Fruit fly (Drosophila melanogaster) whole organism, embryonic: ENCODE results near the gene Cpr97Ea.

Source experiments
- CG10267 ChIP-seq: fragments of 200-800 bp; sonication (Bioruptor generic); optimal IDR thresholded peaks from 2 replicates; lab custom pipeline; 2018; ENCODE audit warnings: missing biosample characterization, mild to moderate bottlenecking, missing genetic modification characterization, moderate library complexity
- CG11723 ChIP-seq: fragments of 200-800 bp; sonication (Bioruptor generic); optimal IDR thresholded peaks from 2 replicates; lab custom pipeline; 2017; ENCODE audit warnings: missing biosample characterization, mild to moderate bottlenecking, missing genetic modification characterization
- CG12104 ChIP-seq: fragments of 200-800 bp; sonication (Bioruptor generic); optimal IDR thresholded peaks from 3 replicates; lab custom pipeline; 2016; ENCODE audit warnings: missing biosample characterization, missing genetic modification characterization
- CG15601 ChIP-seq: fragments of 200-800 bp; sonication (Bioruptor generic); optimal IDR thresholded peaks from 3 replicates; lab custom pipeline; 2019; ENCODE audit warnings: missing biosample characterization, mild to moderate bottlenecking, missing genetic modification characterization, moderate library complexity
- CG17802 ChIP-seq: fragments of 200-800 bp; sonication (Bioruptor generic); optimal IDR thresholded peaks from 2 replicates; lab custom pipeline; 2018; ENCODE audit warnings: missing biosample characterization, mild to moderate bottlenecking, missing genetic modification characterization, moderate library complexity
- CG18011 ChIP-seq: fragments of 200-800 bp; sonication (Bioruptor generic); optimal IDR thresholded peaks from 2 replicates; lab custom pipeline; 2017; ENCODE audit warnings: missing biosample characterization, missing genetic modification characterization, mild to moderate bottlenecking, moderate library complexity, missing genotype
- CG2120 ChIP-seq: fragments of 200-800 bp; sonication (Bioruptor generic); optimal IDR thresholded peaks from 3 replicates; lab custom pipeline; 2016; ENCODE audit warnings: missing biosample characterization, missing genetic modification characterization
- CG2678 ChIP-seq: fragments of 200-800 bp; sonication (Bioruptor generic); optimal IDR thresholded peaks from 3 replicates; lab custom pipeline; 2019; ENCODE audit warnings: missing biosample characterization, mild to moderate bottlenecking, missing genetic modification characterization, moderate library complexity
- CG2712 ChIP-seq: fragments of 200-800 bp; optimal IDR thresholded peaks from 3 replicates; lab custom pipeline; 2019; ENCODE audit warnings: missing biosample characterization, mild to moderate bottlenecking, missing genetic modification characterization, moderate library complexity
- CG31224 ChIP-seq: fragments of 200-800 bp; sonication (Bioruptor generic); IDR thresholded peaks from 2 replicates; pipeline ENCODE4 v1.3.6; 2022; ENCODE audit warnings: missing biosample characterization, missing genetic modification characterization
- CG7745 ChIP-seq: fragments of 200-800 bp; sonication (Bioruptor generic); optimal IDR thresholded peaks from 2 replicates; lab custom pipeline; 2018; ENCODE audit warnings: missing biosample characterization, mild to moderate bottlenecking, missing genetic modification characterization, moderate library complexity
- CG8359 ChIP-seq: fragments of 200-800 bp; sonication (Bioruptor generic); optimal IDR thresholded peaks from 2 replicates; lab custom pipeline; 2017; ENCODE audit warnings: missing biosample characterization, mild to moderate bottlenecking, missing genetic modification characterization, borderline replicate concordance
- CG9609 ChIP-seq: fragments of 200-800 bp; sonication (Bioruptor generic); optimal IDR thresholded peaks from 3 replicates; lab custom pipeline; 2016; ENCODE audit warnings: missing biosample characterization, missing genetic modification characterization
- CG9876 ChIP-seq: fragments of 200-800 bp; sonication (Bioruptor generic); optimal IDR thresholded peaks from 2 replicates; lab custom pipeline; 2016; ENCODE audit warnings: missing biosample characterization, missing genetic modification characterization
- Camta ChIP-seq: fragments of 200-800 bp; sonication (Bioruptor generic); optimal IDR thresholded peaks from 2 replicates; lab custom pipeline; 2016; ENCODE audit warnings: missing biosample characterization, missing genetic modification characterization
- CrebB ChIP-seq: fragments of 200-800 bp; sonication (Bioruptor generic); optimal IDR thresholded peaks from 3 replicates; lab custom pipeline; 2018; ENCODE audit warnings: missing biosample characterization, mild to moderate bottlenecking, missing genetic modification characterization
- Eip74EF ChIP-seq, 2 experiments: fragments of 200-800 bp in 1 of 2; fragments of >200 bp in 1 of 2; sonication (Bioruptor generic) in 1 of 2; optimal IDR thresholded peaks; 2 replicates each; lab custom pipeline; 2017 to 2019; ENCODE audit warnings: missing biosample characterization in 2 of 2, missing genetic modification characterization in 2 of 2, mild to moderate bottlenecking in 1 of 2, moderate library complexity in 1 of 2
- Hr78 ChIP-seq, 2 experiments: fragments of 200-800 bp in 1 of 2; fragments of >200 bp in 1 of 2; sonication (Bioruptor generic) in 1 of 2; optimal IDR thresholded peaks; 2 replicates each; lab custom pipeline; 2017 to 2019; ENCODE audit warnings: missing biosample characterization in 2 of 2, missing genetic modification characterization in 2 of 2, mild to moderate bottlenecking in 1 of 2, moderate library complexity in 1 of 2
- Med ChIP-seq: fragments of 200-800 bp; sonication (Bioruptor generic); peaks from one replicate; lab custom pipeline; 2016; ENCODE audit warnings: missing biosample characterization, missing genetic modification characterization, mild to moderate bottlenecking, inconsistent platforms, moderate library complexity
- NK7.1 ChIP-seq: fragments of 200-800 bp; sonication (Bioruptor generic); optimal IDR thresholded peaks from 3 replicates; lab custom pipeline; 2016; ENCODE audit warnings: missing biosample characterization, missing genetic modification characterization
- Nf-YB ChIP-seq: fragments of 200-800 bp; sonication (Bioruptor generic); optimal IDR thresholded peaks from 3 replicates; lab custom pipeline; 2019; ENCODE audit warnings: missing biosample characterization, mild to moderate bottlenecking, missing genetic modification characterization, moderate library complexity
- NfI ChIP-seq: fragments of 200-800 bp; sonication (Bioruptor generic); optimal IDR thresholded peaks from 3 replicates; lab custom pipeline; 2018; ENCODE audit warnings: missing biosample characterization, mild to moderate bottlenecking, missing genetic modification characterization, moderate library complexity
- Rx ChIP-seq: fragments of 200-800 bp; sonication (Bioruptor generic); IDR thresholded peaks from 2 replicates; pipeline ENCODE4 v1.3.6; 2022; ENCODE audit warnings: missing biosample characterization, missing genetic modification characterization
- Side ChIP-seq: fragments of 200-800 bp; sonication (Bioruptor generic); optimal IDR thresholded peaks from 2 replicates; lab custom pipeline; 2016; ENCODE audit warnings: missing biosample characterization, missing genetic modification characterization
- Spps ChIP-seq: fragments of 200-800 bp; sonication (Bioruptor generic); optimal IDR thresholded peaks from 2 replicates; lab custom pipeline; 2018; ENCODE audit warnings: missing biosample characterization, mild to moderate bottlenecking, missing genetic modification characterization
- Sry-δ ChIP-seq: fragments of 200-800 bp; sonication (Bioruptor generic); optimal IDR thresholded peaks from 2 replicates; lab custom pipeline; 2016; ENCODE audit warnings: missing biosample characterization, missing genetic modification characterization
- ac ChIP-seq: fragments of 200-800 bp; sonication (Bioruptor generic); optimal IDR thresholded peaks from 3 replicates; lab custom pipeline; 2017; ENCODE audit warnings: missing biosample characterization, mild to moderate bottlenecking, missing genetic modification characterization
- ato ChIP-seq: fragments of 200-800 bp; sonication (Bioruptor generic); IDR thresholded peaks from 2 replicates; pipeline ENCODE4 v1.3.6; 2022; ENCODE audit warnings: missing biosample characterization, missing genetic modification characterization; ENCODE audit not compliant: partially characterized antibody
- bab2 ChIP-seq: fragments of 200-800 bp; sonication (Bioruptor generic); optimal IDR thresholded peaks from 2 replicates; lab custom pipeline; 2016; ENCODE audit warnings: missing biosample characterization, missing genetic modification characterization
- corto ChIP-seq: fragments of 200-800 bp; sonication (Bioruptor generic); optimal IDR thresholded peaks from 2 replicates; lab custom pipeline; 2016; ENCODE audit warnings: missing biosample characterization, mild to moderate bottlenecking, missing genetic modification characterization, moderate library complexity
- ewg ChIP-seq: fragments of 200-800 bp; sonication (Bioruptor generic); optimal IDR thresholded peaks from 3 replicates; lab custom pipeline; 2017; ENCODE audit warnings: mild to moderate bottlenecking, missing biosample characterization, missing genetic modification reagents, missing genetic modification characterization
- gro ChIP-seq: fragments of 200-800 bp; sonication (Bioruptor generic); optimal IDR thresholded peaks from 2 replicates; lab custom pipeline; 2016; ENCODE audit warnings: missing biosample characterization, missing genetic modification characterization
- hkb ChIP-seq, 2 experiments: fragments of 200-800 bp in 1 of 2; fragments of >200 bp in 1 of 2; sonication (Bioruptor generic) in 1 of 2; IDR thresholded peaks in 1 of 2; optimal IDR thresholded peaks in 1 of 2; 2 replicates each; pipeline versions ENCODE4 v1.3.6 to Lab custom; 2017 to 2022; ENCODE audit warnings: missing biosample characterization in 1 of 2, missing genetic modification characterization in 1 of 2
- ken ChIP-seq: fragments of 200-800 bp; sonication (Bioruptor generic); IDR thresholded peaks from 3 replicates; pipeline ENCODE4 v1.3.6; 2022; ENCODE audit warnings: missing biosample characterization, missing genetic modification characterization
- knrl ChIP-seq: fragments of 200-800 bp; sonication (Bioruptor generic); IDR thresholded peaks from 3 replicates; pipeline ENCODE4 v1.3.6; 2022; ENCODE audit warnings: missing biosample characterization, missing genetic modification characterization; ENCODE audit not compliant: partially characterized antibody
- mld ChIP-seq: fragments of 200-800 bp; sonication (Bioruptor generic); IDR thresholded peaks from 3 replicates; pipeline ENCODE4 v1.3.6; 2022; ENCODE audit warnings: missing biosample characterization, missing genetic modification characterization; ENCODE audit not compliant: partially characterized antibody
- nom ChIP-seq: fragments of 200-800 bp; sonication (Bioruptor generic); optimal IDR thresholded peaks from 2 replicates; lab custom pipeline; 2017; ENCODE audit warnings: missing biosample characterization, missing genetic modification characterization, mild to moderate bottlenecking, moderate library complexity, missing genetic modification reagents
- oc ChIP-seq: fragments of 200-800 bp; sonication (Bioruptor generic); optimal IDR thresholded peaks from 2 replicates; lab custom pipeline; 2018; ENCODE audit warnings: missing biosample characterization, mild to moderate bottlenecking, missing genetic modification characterization, moderate library complexity
- phol ChIP-seq: fragments of 200-800 bp; sonication (Bioruptor generic); optimal IDR thresholded peaks from 3 replicates; lab custom pipeline; 2018; ENCODE audit warnings: missing biosample characterization, mild to moderate bottlenecking, missing genetic modification characterization, moderate library complexity
- pita ChIP-seq: fragments of 200-800 bp; sonication (Bioruptor generic); optimal IDR thresholded peaks from 2 replicates; lab custom pipeline; 2017; ENCODE audit warnings: missing biosample characterization, mild to moderate bottlenecking, missing genetic modification characterization
- row ChIP-seq: fragments of 200-800 bp; sonication (Bioruptor generic); IDR thresholded peaks from 3 replicates; pipeline ENCODE4 v1.3.6; 2022; ENCODE audit warnings: missing biosample characterization, missing genetic modification characterization
- seq ChIP-seq: fragments of 200-800 bp; sonication (Bioruptor generic); IDR thresholded peaks from 2 replicates; pipeline ENCODE4 v1.3.6; 2022; ENCODE audit warnings: missing biosample characterization, missing genetic modification characterization
- sim ChIP-seq: fragments of 200-800 bp; sonication (Bioruptor generic); IDR thresholded peaks from 2 replicates; pipeline ENCODE4 v1.3.6; 2022; ENCODE audit warnings: missing biosample characterization, missing genetic modification characterization
- slp2 ChIP-seq: fragments of 200-800 bp; sonication (Bioruptor generic); optimal IDR thresholded peaks from 2 replicates; lab custom pipeline; 2016; ENCODE audit warnings: missing biosample characterization, missing genetic modification characterization
- sug ChIP-seq: fragments of 200-800 bp; optimal IDR thresholded peaks from 2 replicates; lab custom pipeline; 2019; ENCODE audit warnings: missing biosample characterization, mild to moderate bottlenecking, missing genetic modification characterization, moderate library complexity
- twi ChIP-seq: fragments of 200-800 bp; optimal IDR thresholded peaks from 2 replicates; lab custom pipeline; 2019; ENCODE audit warnings: missing biosample characterization, mild to moderate bottlenecking, missing genetic modification characterization, moderate library complexity
- unc-4 ChIP-seq: fragments of 200-800 bp; sonication (Bioruptor generic); IDR thresholded peaks from 2 replicates; pipeline ENCODE4 v1.3.6; 2022; ENCODE audit warnings: missing biosample characterization, missing genetic modification characterization; ENCODE audit not compliant: partially characterized antibody
- zfh2 ChIP-seq: fragments of 200-800 bp; sonication (Bioruptor generic); optimal IDR thresholded peaks from 2 replicates; lab custom pipeline; 2016; ENCODE audit warnings: missing biosample characterization, missing genetic modification characterization

The Cpr97Ea gene

DNA sequence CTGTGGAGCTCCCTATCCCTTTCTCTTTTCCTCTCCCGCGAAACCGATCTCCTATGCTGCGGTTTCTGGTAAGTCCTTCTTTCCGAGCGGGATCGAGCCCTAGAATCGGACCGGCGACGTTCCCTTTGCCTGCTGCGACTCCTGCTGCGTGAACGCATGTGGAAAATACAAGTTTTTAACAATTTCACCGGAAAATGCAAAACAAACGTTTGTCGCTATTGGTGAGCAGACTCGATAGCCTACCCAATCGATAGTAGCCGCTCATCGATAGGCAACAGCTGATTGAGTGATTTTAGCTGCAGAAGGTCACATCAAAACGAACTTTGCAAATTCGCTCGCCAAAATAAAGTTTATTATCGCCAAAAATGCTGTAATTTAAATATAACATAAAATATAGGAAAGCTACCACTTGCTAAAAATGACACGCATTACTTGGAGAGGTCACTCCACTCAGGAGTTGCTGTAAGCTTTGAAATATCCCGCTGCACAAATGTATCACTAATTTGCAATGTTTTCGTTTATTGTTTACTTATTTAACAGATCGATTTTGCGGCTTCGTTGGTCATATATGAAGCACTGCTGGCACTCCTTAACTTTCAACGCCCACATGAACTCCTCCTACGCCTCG is 29.0 kb upstream of the Cpr97Ea start, which contains the start of the genes CG6066 and CG5880 (continued):
- TF ChIP-seq oc (tag; lab: Kevin White, UChicago), result no peak
- TF ChIP-seq Hr78 (GFP tag; optimal IDR thresholded peaks at IDR 0.05; lab: Kevin White, UChicago), result peak in 1 of 2 experiments; percentile 21
- TF ChIP-seq CG2120 (GFP tag; lab: Kevin White, UChicago), result no peak
- no peak for TF ChIP-seq gro (GFP tag; lab: Kevin White, UChicago)
- TF ChIP-seq slp2 (GFP tag; lab: Kevin White, UChicago), result no peak
- TF ChIP-seq row (GFP tag; lab: Robert Waterston, UW), result 0 out of 3 replicates have a peak, but pooled peaks have one; percentile 7
- no peak for TF ChIP-seq Eip74EF (GFP tag; optimal IDR thresholded peaks at IDR 0.05; lab: Kevin White, UChicago)
- no peak for TF ChIP-seq CG7745 (tag; lab: Kevin White, UChicago)
- peak; percentile 82 for TF ChIP-seq unc-4 (GFP tag; lab: Robert Waterston, UW)
- TF ChIP-seq Spps, result no peak
- no peak for TF ChIP-seq CG10267 (tag; lab: Kevin White, UChicago)
- TF ChIP-seq ato (GFP tag; lab: Robert Waterston, UW), result peak; percentile 83
- TF ChIP-seq zfh2 (GFP tag; lab: Kevin White, UChicago), result no peak
- TF ChIP-seq knrl (GFP tag; lab: Robert Waterston, UW), result peak; percentile 78
- TF ChIP-seq CG9609 (GFP tag; lab: Kevin White, UChicago), result no peak
- TF ChIP-seq ac (GFP tag; lab: Kevin White, UChicago), result no peak
- peak; percentile 6 for TF ChIP-seq Nf-YB (GFP tag; lab: Kevin White, UChicago)
- TF ChIP-seq nom (GFP tag; lab: Kevin White, UChicago), result no peak
- no peak for TF ChIP-seq CG18011 (GFP tag; lab: Kevin White, UChicago)
- no peak for TF ChIP-seq Rx (GFP tag; lab: Robert Waterston, UW)
- TF ChIP-seq CG2712, result no peak
- no peak for TF ChIP-seq phol
- no peak for TF ChIP-seq CG12104 (GFP tag; lab: Kevin White, UChicago)
- TF ChIP-seq hkb (optimal IDR thresholded peaks at IDR 0.05; lab: Kevin White, UChicago), result no peak
- no peak for TF ChIP-seq hkb (GFP tag; IDR thresholded peaks at IDR 0.05; lab: Robert Waterston, UW)
- no peak for TF ChIP-seq sug (tag; lab: Kevin White, UChicago)
- TF ChIP-seq twi, result no peak
- TF ChIP-seq CG15601 (tag; lab: Kevin White, UChicago), result no peak
- no peak for TF ChIP-seq seq (GFP tag; lab: Robert Waterston, UW)
- peak; percentile 84 for TF ChIP-seq Sry-δ (GFP tag; lab: Kevin White, UChicago)
- TF ChIP-seq bab2, result no peak
- no peak for TF ChIP-seq CG17802 (tag; lab: Kevin White, UChicago)
- TF ChIP-seq ken (GFP tag; lab: Robert Waterston, UW), result no peak
- TF ChIP-seq Side (GFP tag; lab: Kevin White, UChicago), result no peak
- no peak for TF ChIP-seq pita (GFP tag; lab: Kevin White, UChicago)
- TF ChIP-seq Med (GFP tag; lab: Kevin White, UChicago), result peak; percentile 65
- no peak for TF ChIP-seq CrebB (tag; lab: Kevin White, UChicago)
- TF ChIP-seq CG8359 (GFP tag; lab: Kevin White, UChicago), result no peak
- TF ChIP-seq sim (GFP tag; lab: Robert Waterston, UW), result no peak
- no peak for TF ChIP-seq CG2678 (tag; lab: Kevin White, UChicago)
- no peak for TF ChIP-seq CG9876
- no peak for TF ChIP-seq CG31224 (GFP tag; lab: Robert Waterston, UW)
- TF ChIP-seq corto (GFP tag; lab: Kevin White, UChicago), result no peak
- no peak for TF ChIP-seq Camta (GFP tag; lab: Kevin White, UChicago)
- TF ChIP-seq NK7.1 (GFP tag; lab: Kevin White, UChicago), result no peak
- TF ChIP-seq mld (GFP tag; lab: Robert Waterston, UW), result peak; percentile 61; the same call in 1 of the 3 replicates
- no peak for TF ChIP-seq CG11723 (GFP tag; lab: Kevin White, UChicago)
- no peak for TF ChIP-seq ewg (GFP tag; lab: Kevin White, UChicago)
- TF ChIP-seq NfI (GFP tag; lab: Kevin White, UChicago), result no peak
